Worm (Caenorhabditis elegans): Measurements from ENCODE around the gene T23E1.3.

Gene T23E1.3

ce11 chrIV:3166896-3167295 is 21.2 kb downstream of the T23E1.3 start:
- TF ChIP-seq lsy-2 (tag; optimal IDR thresholded peaks at IDR 0.05): peak in 1 of 2 experiments; percentile 5
- TF ChIP-seq ceh-82 (tag; optimal IDR thresholded peaks at IDR 0.05): no peak
- no peak for TF ChIP-seq C34F6.9 (tag; optimal IDR thresholded peaks at IDR 0.05)
- TF ChIP-seq peb-1 (tag; optimal IDR thresholded peaks at IDR 0.05): no peak
- TF ChIP-seq F13H6.1 (tag; optimal IDR thresholded peaks at IDR 0.05): no peak
- TF ChIP-seq nhr-129 (tag; optimal IDR thresholded peaks at IDR 0.05): no peak
- TF ChIP-seq alr-1 (tag; optimal IDR thresholded peaks at IDR 0.05): no peak
- TF ChIP-seq lin-39 (tag; optimal IDR thresholded peaks at IDR 0.05): no peak
- TF ChIP-seq sem-4 (tag; optimal IDR thresholded peaks at IDR 0.05): no peak
- TF ChIP-seq sma-3 (GFP tag; optimal IDR thresholded peaks at IDR 0.05): peak; percentile 29
- peak; percentile 55 for TF ChIP-seq sma-9 (GFP tag; optimal IDR thresholded peaks at IDR 0.05)
- TF ChIP-seq sma-9 (tag; optimal IDR thresholded peaks at IDR 0.05): no peak
- peak; percentile 90 for TF ChIP-seq fos-1 (tag; optimal IDR thresholded peaks at IDR 0.05)
- no peak for TF ChIP-seq nhr-6 (tag; optimal IDR thresholded peaks at IDR 0.05)
- TF ChIP-seq elt-3 (tag; optimal IDR thresholded peaks at IDR 0.05): no peak
- no peak for TF ChIP-seq nhr-25 (tag; optimal IDR thresholded peaks at IDR 0.05)
- no peak for TF ChIP-seq nhr-77 (tag; optimal IDR thresholded peaks at IDR 0.05)
- TF ChIP-seq nhr-23 (tag; optimal IDR thresholded peaks at IDR 0.05): no peak
- TF ChIP-seq mbf-1 (tag; optimal IDR thresholded peaks at IDR 0.05): no peak
- no peak for TF ChIP-seq nhr-237 (tag; optimal IDR thresholded peaks at IDR 0.05)
- TF ChIP-seq elt-1 (tag; optimal IDR thresholded peaks at IDR 0.05): no peak
- peak; percentile 19 for TF ChIP-seq unc-55 (GFP tag; optimal IDR thresholded peaks at IDR 0.05)
- TF ChIP-seq nhr-11 (tag; optimal IDR thresholded peaks at IDR 0.05): no peak
- TF ChIP-seq crh-2 (tag; optimal IDR thresholded peaks at IDR 0.05): peak; percentile 79
- TF ChIP-seq ztf-11 (tag; optimal IDR thresholded peaks at IDR 0.05): no peak
- peak; percentile 32 for TF ChIP-seq gmeb-1 (tag; optimal IDR thresholded peaks at IDR 0.05)
- TF ChIP-seq unc-62 (GFP tag; optimal IDR thresholded peaks at IDR 0.05): no peak
- TF ChIP-seq ama-1 (optimal IDR thresholded peaks at IDR 0.05): no peak
- TF ChIP-seq egl-27 (tag; optimal IDR thresholded peaks at IDR 0.05): no peak
- TF ChIP-seq mab-5 (tag; optimal IDR thresholded peaks at IDR 0.05): no peak
- no peak for TF ChIP-seq zag-1 (tag; optimal IDR thresholded peaks at IDR 0.05)

DNA sequence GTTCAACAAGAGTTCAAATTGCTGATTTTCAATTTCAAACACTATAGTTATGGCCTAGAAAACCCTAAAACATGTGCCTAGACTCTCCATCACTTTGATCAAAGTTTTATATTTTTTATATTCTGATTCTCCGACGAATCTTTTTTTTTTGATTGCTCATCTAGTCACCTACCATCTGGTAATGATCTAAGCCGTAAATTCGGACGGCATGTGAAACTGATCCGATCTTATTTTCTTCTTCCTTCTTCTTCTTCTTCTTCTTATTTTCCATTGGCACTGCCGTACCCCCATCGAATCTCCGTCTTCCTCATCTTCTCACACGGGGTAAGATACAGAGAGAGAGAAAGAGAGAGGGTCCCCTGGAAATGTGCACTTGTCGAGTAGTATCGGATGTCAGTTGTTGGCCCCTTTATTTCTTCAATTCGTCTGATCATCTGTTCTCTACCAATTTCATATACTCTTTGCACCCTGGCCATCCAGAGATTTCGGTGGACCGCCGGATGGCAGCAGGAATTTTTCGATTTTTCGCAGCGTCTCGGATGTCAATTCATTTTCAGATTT is 23.0 kb downstream of the T23E1.3 start:
- no peak for TF ChIP-seq nhr-11 (tag; optimal IDR thresholded peaks at IDR 0.05)
- no peak for TF ChIP-seq ZK546.5 (tag; optimal IDR thresholded peaks at IDR 0.05)
- peak in 1 of 2 experiments; percentile 38 for TF ChIP-seq lsy-2 (tag; optimal IDR thresholded peaks at IDR 0.05)
- no peak for TF ChIP-seq sma-3 (GFP tag; optimal IDR thresholded peaks at IDR 0.05)
- peak; percentile 50 for TF ChIP-seq nhr-129 (tag; optimal IDR thresholded peaks at IDR 0.05)
- no peak for TF ChIP-seq ceh-82 (tag; optimal IDR thresholded peaks at IDR 0.05)
- TF ChIP-seq lin-11 (tag; optimal IDR thresholded peaks at IDR 0.05): no peak
- no peak for TF ChIP-seq egl-27 (tag; optimal IDR thresholded peaks at IDR 0.05)
- TF ChIP-seq ztf-4 (tag; optimal IDR thresholded peaks at IDR 0.05): no peak
- no peak for TF ChIP-seq Y55F3AM.14 (GFP tag; optimal IDR thresholded peaks at IDR 0.05)
- TF ChIP-seq mab-5 (tag; optimal IDR thresholded peaks at IDR 0.05): no peak
- TF ChIP-seq nhr-25 (tag; optimal IDR thresholded peaks at IDR 0.05): no peak
- peak; percentile 1 for TF ChIP-seq sma-9 (GFP tag; optimal IDR thresholded peaks at IDR 0.05)
- TF ChIP-seq sma-9 (tag; optimal IDR thresholded peaks at IDR 0.05): no peak
- TF ChIP-seq unc-55 (GFP tag; optimal IDR thresholded peaks at IDR 0.05): peak; percentile 33
- TF ChIP-seq nhr-237 (tag; optimal IDR thresholded peaks at IDR 0.05): no peak
- no peak for TF ChIP-seq ztf-11 (tag; optimal IDR thresholded peaks at IDR 0.05)
- TF ChIP-seq mdl-1 (tag; optimal IDR thresholded peaks at IDR 0.05): no peak
- TF ChIP-seq nhr-77 (tag; optimal IDR thresholded peaks at IDR 0.05): no peak
- TF ChIP-seq C34F6.9 (tag; optimal IDR thresholded peaks at IDR 0.05): peak; percentile 45
- TF ChIP-seq fos-1 (tag; optimal IDR thresholded peaks at IDR 0.05): no peak
- TF ChIP-seq skn-1 (tag; optimal IDR thresholded peaks at IDR 0.05): no peak
- TF ChIP-seq ceh-16 (tag; optimal IDR thresholded peaks at IDR 0.05): no peak
- TF ChIP-seq elt-3 (tag; optimal IDR thresholded peaks at IDR 0.05): no peak
- no peak for TF ChIP-seq mbf-1 (tag; optimal IDR thresholded peaks at IDR 0.05)
- peak; percentile 82 for TF ChIP-seq F13H6.1 (tag; optimal IDR thresholded peaks at IDR 0.05)
- no peak for TF ChIP-seq sem-4 (tag; optimal IDR thresholded peaks at IDR 0.05)
- no peak for TF ChIP-seq snpc-4 (tag; optimal IDR thresholded peaks at IDR 0.05)
- no peak for TF ChIP-seq crh-2 (tag; optimal IDR thresholded peaks at IDR 0.05)
- TF ChIP-seq lin-13 (GFP tag; optimal IDR thresholded peaks at IDR 0.05): no peak
- TF ChIP-seq nhr-21 (tag; optimal IDR thresholded peaks at IDR 0.05): no peak
- TF ChIP-seq unc-39 (tag; optimal IDR thresholded peaks at IDR 0.05): no peak
- no peak for TF ChIP-seq nhr-12 (tag; optimal IDR thresholded peaks at IDR 0.05)
- no peak for TF ChIP-seq ztf-1 (GFP tag; conservative IDR thresholded peaks at IDR 0.05)
- TF ChIP-seq ama-1 (optimal IDR thresholded peaks at IDR 0.05): no peak
- TF ChIP-seq alr-1 (tag; optimal IDR thresholded peaks at IDR 0.05): no peak
- no peak for TF ChIP-seq nhr-10 (tag; optimal IDR thresholded peaks at IDR 0.05)
- no peak for TF ChIP-seq aly-2 (tag; optimal IDR thresholded peaks at IDR 0.05)
- TF ChIP-seq R02D3.7 (tag; optimal IDR thresholded peaks at IDR 0.05): no peak
- TF ChIP-seq dmd-4 (tag; optimal IDR thresholded peaks at IDR 0.05): no peak
- TF ChIP-seq lin-39 (tag; optimal IDR thresholded peaks at IDR 0.05): no peak
- TF ChIP-seq nhr-6 (tag; optimal IDR thresholded peaks at IDR 0.05): no peak
- TF ChIP-seq blmp-1 (tag; optimal IDR thresholded peaks at IDR 0.05; ENCODE audit: insufficient read depth): no peak
- TF ChIP-seq elt-1 (tag; optimal IDR thresholded peaks at IDR 0.05): no peak
- no peak for TF ChIP-seq zag-1 (tag; optimal IDR thresholded peaks at IDR 0.05)
- no peak for TF ChIP-seq peb-1 (tag; optimal IDR thresholded peaks at IDR 0.05)
- no peak for TF ChIP-seq nhr-23 (tag; optimal IDR thresholded peaks at IDR 0.05)

Measured in whole organism, L2 larva.